Worm (Caenorhabditis elegans) whole organism, L4/young adult: ENCODE results near the gene C16C8.4.
"Not testable (repeated sequence)": the region's sequence is repeated elsewhere in the genome, so short reads cannot be mapped to it uniquely, and the experiment has no call there.

Source experiments
- W03F9.2 ChIP-seq: fragments of 150-350 bp; optimal IDR thresholded peaks from 2 replicates; lab custom pipeline; 2014; ENCODE audit warnings: missing biosample characterization, missing genetic modification characterization
- him-1 ChIP-seq: sonication (generic microtip); optimal IDR thresholded peaks from 2 replicates; lab custom pipeline; 2016; ENCODE audit warnings: missing genotype, missing genetic modification reagents, missing genetic modification characterization, missing compliant biosample characterization

- not testable (repeated sequence) for TF ChIP-seq him-1 (tag; lab: Kevin White, UChicago); W03F9.2
These were observed 20.4 kb upstream of the C16C8.4 start, which contains the start of gene C16C8.10 for ce11 chrII:3464580-3464979.
